Worm (Caenorhabditis elegans) whole organism, early embryonic: Measurements from ENCODE around the gene pct-1.

Source experiments
- B0310.2 ChIP-seq: sonication (generic microtip); optimal IDR thresholded peaks from 2 replicates; lab custom pipeline; 2016; ENCODE audit warnings: mild to moderate bottlenecking, missing genetic modification characterization, missing compliant biosample characterization
- F13C5.2 ChIP-seq: sonication (generic microtip); optimal IDR thresholded peaks from 2 replicates; lab custom pipeline; 2017; ENCODE audit warnings: mild to moderate bottlenecking, missing genetic modification characterization, inconsistent platforms, missing compliant biosample characterization
- aly-1 ChIP-seq: sonication (generic microtip); optimal IDR thresholded peaks from 2 replicates; lab custom pipeline; 2016; ENCODE audit warnings: missing genetic modification characterization, missing compliant biosample characterization
- ama-1 ChIP-seq: fragments of 150-350 bp; optimal IDR thresholded peaks from 2 replicates; lab custom pipeline; 2014
- ceh-13 ChIP-seq: fragments of 200-800 bp; sonication (Bioruptor generic); optimal IDR thresholded peaks from 2 replicates; lab custom pipeline; 2018; ENCODE audit warnings: mild to moderate bottlenecking, missing genetic modification characterization, missing compliant biosample characterization
- ceh-36 ChIP-seq: sonication (generic microtip); optimal IDR thresholded peaks from 2 replicates; lab custom pipeline; 2016; ENCODE audit warnings: missing genetic modification characterization, inconsistent platforms, missing compliant biosample characterization
- ets-7 ChIP-seq: sonication (generic microtip); optimal IDR thresholded peaks from 2 replicates; lab custom pipeline; 2016; ENCODE audit warnings: missing genotype, missing genetic modification characterization, missing compliant biosample characterization
- flt-1 ChIP-seq: fragments of 200-800 bp; sonication (Bioruptor generic); IDR thresholded peaks from 2 replicates; pipeline ENCODE4 v1.3.6; 2022; ENCODE audit warnings: missing genetic modification characterization, missing compliant biosample characterization
- hmbx-1 ChIP-seq: sonication (generic microtip); optimal IDR thresholded peaks from 2 replicates; lab custom pipeline; 2016; ENCODE audit warnings: mild to moderate bottlenecking, missing genetic modification characterization, missing compliant biosample characterization
- hmg-4 ChIP-seq: fragments of 200-800 bp; sonication (Bioruptor generic); optimal IDR thresholded peaks from 2 replicates; lab custom pipeline; 2018; ENCODE audit warnings: mild to moderate bottlenecking, missing genetic modification characterization, missing compliant biosample characterization
- hnd-1 ChIP-seq: sonication (generic microtip); optimal IDR thresholded peaks from 2 replicates; lab custom pipeline; 2016; ENCODE audit warnings: missing genetic modification characterization, missing compliant biosample characterization
- pes-1 ChIP-seq: fragments of 200-800 bp; sonication (Bioruptor generic); IDR thresholded peaks from 2 replicates; pipeline ENCODE4 v1.3.6; 2022; ENCODE audit warnings: missing genetic modification reagents, missing genetic modification characterization, missing compliant biosample characterization
- scrt-1 ChIP-seq: fragments of 200-800 bp; sonication (Bioruptor generic); IDR thresholded peaks from 2 replicates; pipeline ENCODE4 v1.3.6; 2022; ENCODE audit warnings: missing genetic modification characterization, missing compliant biosample characterization
- sea-1 ChIP-seq: fragments of 200-800 bp; sonication (Bioruptor generic); conservative IDR thresholded peaks from 2 replicates; pipeline ENCODE4 v1.3.6; 2022; ENCODE audit warnings: missing genetic modification characterization, missing compliant biosample characterization
- tbx-11 ChIP-seq: fragments of 200-800 bp; sonication (Bioruptor generic); IDR thresholded peaks from 2 replicates; pipeline ENCODE4 v1.3.6; 2022; ENCODE audit warnings: missing genetic modification characterization, missing compliant biosample characterization
- tbx-37 ChIP-seq: fragments of 200-800 bp; sonication (Bioruptor generic); conservative IDR thresholded peaks from 2 replicates; pipeline ENCODE4 v1.3.6; 2022; ENCODE audit warnings: missing genetic modification reagents, missing genetic modification characterization, missing compliant biosample characterization
- tra-4 ChIP-seq: sonication (generic microtip); optimal IDR thresholded peaks from 2 replicates; lab custom pipeline; 2017; ENCODE audit warnings: missing genetic modification characterization, missing compliant biosample characterization

Gene pct-1

ce11 chrIV:8175686-8176532 is at the start of gene pct-1:
pct-1 (plus strand) TSS chrIV:8176482.
- TF ChIP-seq flt-1 (GFP tag; lab: Robert Waterston, UW), result no peak
- TF ChIP-seq ets-7 (tag; lab: Kevin White, UChicago), result no peak
- no peak for TF ChIP-seq ceh-36 (tag; lab: Kevin White, UChicago)
- no peak for TF ChIP-seq tra-4
- no peak for TF ChIP-seq B0310.2 (tag; lab: Kevin White, UChicago)
- no peak for TF ChIP-seq hnd-1 (tag; lab: Kevin White, UChicago)
- TF ChIP-seq scrt-1 (GFP tag; lab: Robert Waterston, UW), result no peak
- no peak for TF ChIP-seq ceh-13 (GFP tag; lab: Kevin White, UChicago)
- no peak for TF ChIP-seq ama-1 (lab: Kevin White, UChicago)
- TF ChIP-seq tbx-11 (GFP tag; lab: Robert Waterston, UW), result no peak
- no peak for TF ChIP-seq sea-1 (GFP tag; lab: Robert Waterston, UW)
- TF ChIP-seq hmbx-1 (tag; lab: Kevin White, UChicago), result no peak
- TF ChIP-seq aly-1, result no peak
- no peak for TF ChIP-seq hmg-4 (GFP tag; lab: Kevin White, UChicago)
- TF ChIP-seq F13C5.2 (tag; lab: Kevin White, UChicago), result no peak
- no peak for TF ChIP-seq tbx-37
- no peak for TF ChIP-seq pes-1

- TF ChIP-seq tbx-37, result no peak
- TF ChIP-seq hmg-4 (GFP tag; lab: Kevin White, UChicago), result no peak
- no peak for TF ChIP-seq B0310.2 (tag; lab: Kevin White, UChicago)
- no peak for TF ChIP-seq aly-1
- TF ChIP-seq tbx-11 (GFP tag; lab: Robert Waterston, UW), result no peak
- TF ChIP-seq ets-7 (tag; lab: Kevin White, UChicago), result no peak
- no peak for TF ChIP-seq tra-4
- TF ChIP-seq hmbx-1 (tag; lab: Kevin White, UChicago), result no peak
- no peak for TF ChIP-seq ceh-36 (tag; lab: Kevin White, UChicago)
- no peak for TF ChIP-seq flt-1 (GFP tag; lab: Robert Waterston, UW)
These were observed 49.4 kb upstream of the pct-1 start, which contains the start of gene ceph-41 for ce11 chrIV:8126902-8127301. ceph-41 (plus strand) TSS chrIV:8127202.

- TF ChIP-seq F13C5.2 (tag; lab: Kevin White, UChicago) (no peak), flt-1 (GFP tag; lab: Robert Waterston, UW) (no peak), tbx-37 (no peak), ets-7 (tag; lab: Kevin White, UChicago) (no peak), tbx-11 (GFP tag; lab: Robert Waterston, UW) (no peak), hmg-4 (GFP tag; lab: Kevin White, UChicago) (no peak), sea-1 (GFP tag; lab: Robert Waterston, UW) (no peak), ama-1 (lab: Kevin White, UChicago) (no peak), hnd-1 (tag; lab: Kevin White, UChicago) (no peak), pes-1 (no peak), hmbx-1 (tag; lab: Kevin White, UChicago) (no peak), tra-4 (no peak), aly-1 (no peak), ceh-36 (tag; lab: Kevin White, UChicago) (no peak), ceh-13 (GFP tag; lab: Kevin White, UChicago) (no peak), scrt-1 (GFP tag; lab: Robert Waterston, UW) (no peak), B0310.2 (tag; lab: Kevin White, UChicago) (no peak)
These were observed 48.9 kb upstream of the pct-1 start for ce11 chrIV:8127430-8127829.

- no peak for TF ChIP-seq tbx-37
- TF ChIP-seq flt-1 (GFP tag; lab: Robert Waterston, UW), result no peak
- TF ChIP-seq tra-4, result no peak
- TF ChIP-seq hmg-4 (GFP tag; lab: Kevin White, UChicago), result no peak
- no peak for TF ChIP-seq ets-7 (tag; lab: Kevin White, UChicago)
- no peak for TF ChIP-seq tbx-11 (GFP tag; lab: Robert Waterston, UW)
- no peak for TF ChIP-seq B0310.2 (tag; lab: Kevin White, UChicago)
- no peak for TF ChIP-seq pes-1
- no peak for TF ChIP-seq hnd-1 (tag; lab: Kevin White, UChicago)
- TF ChIP-seq sea-1 (GFP tag; lab: Robert Waterston, UW), result no peak
- TF ChIP-seq ceh-13 (GFP tag; lab: Kevin White, UChicago), result no peak
- TF ChIP-seq ama-1 (lab: Kevin White, UChicago), result no peak
- no peak for TF ChIP-seq ceh-36 (tag; lab: Kevin White, UChicago)
- no peak for TF ChIP-seq scrt-1 (GFP tag; lab: Robert Waterston, UW)
- no peak for TF ChIP-seq hmbx-1 (tag; lab: Kevin White, UChicago)
- no peak for TF ChIP-seq aly-1
- TF ChIP-seq F13C5.2 (tag; lab: Kevin White, UChicago), result no peak
These were observed 46.1 kb upstream of the pct-1 start, which contains the start of the genes ndub-11 and moc-3 for ce11 chrIV:8130131-8130611. ndub-11 (minus strand) TSS chrIV:8130231. moc-3 (plus strand) TSS chrIV:8130561.

- TF ChIP-seq tbx-37 (no peak), sea-1 (GFP tag; lab: Robert Waterston, UW) (no peak), ceh-13 (GFP tag; lab: Kevin White, UChicago) (no peak), ets-7 (tag; lab: Kevin White, UChicago) (no peak), hmbx-1 (tag; lab: Kevin White, UChicago) (no peak), aly-1 (no peak), ama-1 (lab: Kevin White, UChicago) (no peak), pes-1 (no peak), F13C5.2 (tag; lab: Kevin White, UChicago) (no peak), tra-4 (no peak), scrt-1 (GFP tag; lab: Robert Waterston, UW) (no peak), B0310.2 (tag; lab: Kevin White, UChicago) (no peak), tbx-11 (GFP tag; lab: Robert Waterston, UW) (no peak), ceh-36 (tag; lab: Kevin White, UChicago) (no peak), flt-1 (GFP tag; lab: Robert Waterston, UW) (no peak), hnd-1 (tag; lab: Kevin White, UChicago) (no peak), hmg-4 (GFP tag; lab: Kevin White, UChicago) (no peak)
These were observed 42.7 kb upstream of the pct-1 start, which contains the start of gene sph-1 for ce11 chrIV:8133536-8133935. sph-1 (minus strand) TSS chrIV:8133558.
